Fruit fly (Drosophila melanogaster): ENCODE results near the gene Egfrap.

- no peak for TF ChIP-seq bab1 (GFP tag; optimal IDR thresholded peaks at IDR 0.05)
- TF ChIP-seq ovo (GFP tag; optimal IDR thresholded peaks at IDR 0.05): no peak
- TF ChIP-seq tj (GFP tag; optimal IDR thresholded peaks at IDR 0.05): no peak
- TF ChIP-seq Hr96 (GFP tag; optimal IDR thresholded peaks at IDR 0.05): no peak
- no peak for TF ChIP-seq CG12768 (GFP tag; optimal IDR thresholded peaks at IDR 0.05)
- no peak for TF ChIP-seq cnc (optimal IDR thresholded peaks at IDR 0.05)
Measured at dm6 chr3L:5974575-5975421, 24.3 kb upstream of the Egfrap start.
